Worm (Caenorhabditis elegans) whole organism, L4 larva: ENCODE results near the gene fbxb-111.
A peak's percentile ranks its signal among the peaks of the same experiment; 100 is the strongest.

Experiments
- F10B5.3 ChIP-seq: sonication (generic microtip); optimal IDR thresholded peaks from 2 replicates; lab custom pipeline; 2016; ENCODE audit warnings: mild to moderate bottlenecking, missing genetic modification characterization, missing compliant biosample characterization
- F49E8.2 ChIP-seq: sonication (generic microtip); optimal IDR thresholded peaks from 2 replicates; lab custom pipeline; 2016; ENCODE audit warnings: missing compliant biosample characterization, mild to moderate bottlenecking, missing genetic modification characterization, borderline replicate concordance
- T20F7.1 ChIP-seq: fragments of 200-800 bp; sonication (Bioruptor generic); optimal IDR thresholded peaks from 2 replicates; lab custom pipeline; 2018; ENCODE audit warnings: mild to moderate bottlenecking, missing genetic modification characterization, missing compliant biosample characterization
- T26A8.4 ChIP-seq: fragments of 200-800 bp; sonication (Bioruptor generic); IDR thresholded peaks from 2 replicates; pipeline ENCODE4 v1.3.6; 2022; ENCODE audit warnings: missing genetic modification characterization, missing compliant biosample characterization
- Y5F2A.4 ChIP-seq: fragments of 200-800 bp; sonication (Bioruptor generic); optimal IDR thresholded peaks from 2 replicates; lab custom pipeline; 2018; ENCODE audit warnings: mild to moderate bottlenecking, missing genetic modification characterization, missing compliant biosample characterization
- aha-1 ChIP-seq: fragments of 150-350 bp; peaks from one replicate; lab custom pipeline; 2014; ENCODE audit warnings: missing biosample characterization, missing genetic modification characterization
- arid-1 ChIP-seq: fragments of 200-800 bp; sonication (Bioruptor generic); conservative IDR thresholded peaks from 2 replicates; pipeline ENCODE4 v1.3.6; 2022; ENCODE audit warnings: missing genetic modification reagents, missing genetic modification characterization, missing compliant biosample characterization
- attf-4 ChIP-seq: sonication (generic microtip); optimal IDR thresholded peaks from 3 replicates; lab custom pipeline; 2017; ENCODE audit warnings: missing biosample characterization, missing genetic modification characterization
- ceh-28 ChIP-seq: fragments of 150-350 bp; optimal IDR thresholded peaks from 2 replicates; lab custom pipeline; 2014; ENCODE audit warnings: missing biosample characterization, missing genetic modification reagents, missing genetic modification characterization
- ceh-44 ChIP-seq: fragments of 200-800 bp; sonication (Bioruptor generic); IDR thresholded peaks from 2 replicates; pipeline ENCODE4 v1.3.6; 2022; ENCODE audit warnings: missing genetic modification reagents, missing genetic modification characterization, missing compliant biosample characterization
- ceh-62 ChIP-seq: sonication (generic microtip); optimal IDR thresholded peaks from 2 replicates; lab custom pipeline; 2017; ENCODE audit warnings: missing biosample characterization, missing genetic modification characterization
- ceh-82 ChIP-seq: sonication (generic microtip); optimal IDR thresholded peaks from 2 replicates; lab custom pipeline; 2017; ENCODE audit warnings: missing biosample characterization, missing genetic modification characterization
- ctbp-1 ChIP-seq: fragments of 200-800 bp; sonication (Bioruptor generic); IDR thresholded peaks from 2 replicates; pipeline ENCODE4 v1.3.6; 2022; ENCODE audit warnings: missing genetic modification reagents, missing genetic modification characterization, missing compliant biosample characterization
- daf-12 ChIP-seq: fragments of 150-350 bp; optimal IDR thresholded peaks from 2 replicates; lab custom pipeline; 2014; ENCODE audit warnings: missing biosample characterization, missing genetic modification reagents, missing genetic modification characterization
- dmd-9 ChIP-seq: fragments of 200-800 bp; sonication (Bioruptor generic); IDR thresholded peaks from 2 replicates; pipeline ENCODE4 v1.3.6; 2022; ENCODE audit warnings: missing genetic modification reagents, missing genetic modification characterization, missing compliant biosample characterization
- dpl-1 ChIP-seq: fragments of 150-350 bp; optimal IDR thresholded peaks from 2 replicates; lab custom pipeline; 2014; ENCODE audit warnings: missing biosample characterization, missing genetic modification reagents, missing genetic modification characterization
- dve-1 ChIP-seq: sonication (generic microtip); optimal IDR thresholded peaks from 2 replicates; lab custom pipeline; 2017; ENCODE audit warnings: antibody characterized with exemption, mild to moderate bottlenecking, missing genetic modification characterization, missing compliant biosample characterization; ENCODE audit not compliant: insufficient read depth
- egl-27 ChIP-seq: sonication (generic microtip); optimal IDR thresholded peaks from 3 replicates; lab custom pipeline; 2017; ENCODE audit warnings: missing biosample characterization, missing genetic modification reagents, missing genetic modification characterization
- fos-1 ChIP-seq: fragments of 150-350 bp; optimal IDR thresholded peaks from 2 replicates; lab custom pipeline; 2014; ENCODE audit warnings: missing biosample characterization, missing genetic modification characterization
- gei-8 ChIP-seq: fragments of 200-800 bp; sonication (Bioruptor generic); optimal IDR thresholded peaks from 2 replicates; lab custom pipeline; 2018; ENCODE audit warnings: mild to moderate bottlenecking, missing genetic modification characterization, missing compliant biosample characterization
- hif-1 ChIP-seq, 2 experiments: sonication (generic microtip); optimal IDR thresholded peaks; 2 replicates each; lab custom pipeline; 2016 to 2017; ENCODE audit warnings: missing compliant biosample characterization in 2 of 2, missing genetic modification characterization in 2 of 2, missing genetic modification reagents in 2 of 2, missing genotype in 2 of 2, mild to moderate bottlenecking in 1 of 2
- hlh-30 ChIP-seq: sonication (generic microtip); optimal IDR thresholded peaks from 2 replicates; lab custom pipeline; 2017; ENCODE audit warnings: antibody characterized with exemption, mild to moderate bottlenecking, missing genetic modification characterization, missing compliant biosample characterization; ENCODE audit not compliant: insufficient read depth
- hmg-1.1 ChIP-seq: fragments of 200-800 bp; sonication (Bioruptor generic); IDR thresholded peaks from 2 replicates; pipeline ENCODE4 v1.3.6; 2022; ENCODE audit warnings: missing genetic modification reagents, missing genetic modification characterization, missing compliant biosample characterization
- lin-1 ChIP-seq: fragments of 200-800 bp; sonication (Bioruptor generic); IDR thresholded peaks from 2 replicates; pipeline ENCODE4 v1.3.6; 2022; ENCODE audit warnings: missing genetic modification reagents, missing genetic modification characterization, missing compliant biosample characterization
- lin-29 ChIP-seq: fragments of 200-800 bp; sonication (Bioruptor generic); IDR thresholded peaks from 2 replicates; pipeline ENCODE4 v1.3.6; 2022; ENCODE audit warnings: missing genetic modification reagents, missing genetic modification characterization, missing compliant biosample characterization
- lin-38 ChIP-seq: fragments of 200-800 bp; sonication (Bioruptor generic); IDR thresholded peaks from 2 replicates; pipeline ENCODE4 v1.3.6; 2022; ENCODE audit warnings: missing genetic modification reagents, missing genetic modification characterization, missing compliant biosample characterization
- mdl-1 ChIP-seq, 2 experiments: fragments of 150-350 bp in 1 of 2; sonication (generic microtip) in 1 of 2; optimal IDR thresholded peaks; 2 replicates each; lab custom pipeline; 2014 to 2017; ENCODE audit warnings: missing biosample characterization in 2 of 2, missing genetic modification characterization in 2 of 2
- mep-1 ChIP-seq: fragments of 150-350 bp; sonication (generic microtip); optimal IDR thresholded peaks from 3 replicates; lab custom pipeline; 2014; ENCODE audit warnings: missing biosample characterization, missing genetic modification characterization
- nhr-28 ChIP-seq: fragments of 150-350 bp; optimal IDR thresholded peaks from 2 replicates; lab custom pipeline; 2014; ENCODE audit warnings: missing biosample characterization, missing genetic modification characterization
- nhr-41 ChIP-seq: fragments of 200-800 bp; sonication (Bioruptor generic); IDR thresholded peaks from 2 replicates; pipeline ENCODE4 v1.3.6; 2022; ENCODE audit warnings: missing genetic modification reagents, missing genetic modification characterization, missing compliant biosample characterization
- nhr-42 ChIP-seq: fragments of 200-800 bp; sonication (Bioruptor generic); IDR thresholded peaks from 2 replicates; pipeline ENCODE4 v1.3.6; 2022; ENCODE audit warnings: missing genetic modification characterization, missing compliant biosample characterization
- nhr-48 ChIP-seq: sonication (generic microtip); optimal IDR thresholded peaks from 2 replicates; lab custom pipeline; 2016; ENCODE audit warnings: mild to moderate bottlenecking, missing genetic modification characterization, missing compliant biosample characterization
- nhr-6 ChIP-seq: fragments of 150-350 bp; optimal IDR thresholded peaks from 2 replicates; lab custom pipeline; 2014; ENCODE audit warnings: missing biosample characterization, missing genetic modification characterization
- nhr-77 ChIP-seq: fragments of 150-350 bp; optimal IDR thresholded peaks from 2 replicates; lab custom pipeline; 2014; ENCODE audit warnings: missing biosample characterization, missing genetic modification characterization
- php-3 ChIP-seq: fragments of 200-800 bp; sonication (Bioruptor generic); IDR thresholded peaks from 2 replicates; pipeline ENCODE4 v1.3.6; 2022; ENCODE audit warnings: missing genetic modification reagents, missing genetic modification characterization, missing compliant biosample characterization
- rbr-2 ChIP-seq: sonication (generic microtip); optimal IDR thresholded peaks from 2 replicates; lab custom pipeline; 2016; ENCODE audit warnings: missing genotype, missing genetic modification characterization, missing compliant biosample characterization
- set-16 ChIP-seq: fragments of 200-800 bp; sonication (Bioruptor generic); IDR thresholded peaks from 2 replicates; pipeline ENCODE4 v1.3.6; 2022; ENCODE audit warnings: missing genetic modification reagents, missing genetic modification characterization, missing compliant biosample characterization
- skn-1 ChIP-seq: fragments of 150-350 bp; optimal IDR thresholded peaks from 2 replicates; lab custom pipeline; 2014; ENCODE audit warnings: missing biosample characterization, missing genetic modification characterization
- snpc-4 ChIP-seq: fragments of 150-350 bp; optimal IDR thresholded peaks from 2 replicates; lab custom pipeline; 2014; ENCODE audit warnings: missing biosample characterization, missing genetic modification characterization
- spr-1 ChIP-seq: sonication (generic microtip); optimal IDR thresholded peaks from 2 replicates; lab custom pipeline; 2016; ENCODE audit warnings: mild to moderate bottlenecking, missing genetic modification characterization, missing compliant biosample characterization
- unc-130 ChIP-seq: sonication (generic microtip); optimal IDR thresholded peaks from 2 replicates; lab custom pipeline; 2016; ENCODE audit warnings: missing genetic modification reagents, missing genetic modification characterization, missing compliant biosample characterization
- unc-62 ChIP-seq, 3 experiments: fragments of 150-350 bp in 1 of 3; sonication (generic microtip); optimal IDR thresholded peaks in 2 of 3; peaks in 1 of 3; 1 replicate in 1 of 3; 2 replicates in 2 of 3; lab custom pipeline; 2014 to 2017; ENCODE audit warnings: missing biosample characterization in 3 of 3, missing genetic modification characterization in 3 of 3, missing genetic modification reagents in 3 of 3, missing genotype in 1 of 3
- vab-7 ChIP-seq: fragments of 200-800 bp; sonication (Bioruptor generic); IDR thresholded peaks from 2 replicates; pipeline ENCODE4 v1.3.6; 2022; ENCODE audit warnings: missing genetic modification reagents, missing genetic modification characterization, missing compliant biosample characterization
- zfp-2 ChIP-seq: sonication (generic microtip); optimal IDR thresholded peaks from 2 replicates; lab custom pipeline; 2016; ENCODE audit warnings: mild to moderate bottlenecking, missing genetic modification characterization, missing compliant biosample characterization
- zfp-3 ChIP-seq: fragments of 200-800 bp; sonication (Bioruptor generic); conservative IDR thresholded peaks from 2 replicates; pipeline ENCODE4 v1.3.6; 2022; ENCODE audit warnings: missing genetic modification reagents, missing genetic modification characterization, missing compliant biosample characterization
- ztf-11 ChIP-seq: fragments of 150-350 bp; optimal IDR thresholded peaks from 2 replicates; lab custom pipeline; 2014; ENCODE audit warnings: missing biosample characterization, missing genetic modification characterization

fbxb-111 gene

ce11 chrII:2756351-2756750, 18.5 kb downstream of the fbxb-111 start:
- TF ChIP-seq aha-1 (tag; lab: Kevin White, UChicago) (peak; percentile 53), ceh-82 (tag; lab: Kevin White, UChicago) (no peak), daf-12 (no peak), mep-1 (no peak), set-16 (GFP tag; lab: Robert Waterston, UW) (no peak), dve-1 (tag; lab: Kevin White, UChicago) (no peak), mdl-1 (tag; optimal IDR thresholded peaks at IDR 0.05; lab: Kevin White, UChicago) (no peak), unc-62 (GFP tag; optimal IDR thresholded peaks at IDR 0.05 in 1 of 2; lab: Kevin White, UChicago) (peak in 1 of 2 experiments; percentile 94), unc-62 (tag; optimal IDR thresholded peaks at IDR 0.05; lab: Kevin White, UChicago) (no peak), zfp-2 (tag; lab: Kevin White, UChicago) (no peak), ctbp-1 (GFP tag; lab: Robert Waterston, UW) (no peak), skn-1 (no peak), zfp-3 (GFP tag; lab: Robert Waterston, UW) (no peak), vab-7 (no peak), nhr-48 (no peak), ceh-62 (no peak)

DNA sequence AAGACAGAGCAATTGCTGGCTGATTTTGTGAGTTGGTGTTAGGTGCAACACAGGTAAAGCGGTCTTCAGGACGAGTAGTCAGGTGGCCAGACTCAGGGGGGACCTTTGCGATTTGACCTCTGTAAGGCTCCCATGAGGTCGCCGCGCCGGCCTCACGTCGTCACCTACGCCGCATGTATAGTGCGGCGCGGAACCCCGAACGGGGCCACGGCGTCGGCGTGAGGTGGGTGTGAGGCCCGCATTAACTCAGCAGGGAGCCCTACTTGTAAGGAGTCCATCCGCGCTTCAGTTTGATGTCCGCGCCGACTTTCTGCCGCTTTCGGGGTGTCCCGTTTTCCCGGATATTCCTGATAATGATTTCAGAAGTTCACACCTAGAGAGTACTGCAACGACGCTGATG, 20.2 kb downstream of the fbxb-111 start:
- TF ChIP-seq set-16 (GFP tag; lab: Robert Waterston, UW) = peak; percentile 91
- TF ChIP-seq nhr-42 (GFP tag; lab: Robert Waterston, UW) = no peak

ce11 chrII:2752999-2753398, 21.8 kb downstream of the fbxb-111 start, which contains the start of gene F29A7.3:
F29A7.3 (plus strand) TSS chrII:2753299.
- TF ChIP-seq lin-29 (GFP tag; lab: Robert Waterston, UW) = no peak
- TF ChIP-seq php-3 (GFP tag; lab: Robert Waterston, UW) = no peak

ce11 chrII:2752536-2752935, 22.3 kb downstream of the fbxb-111 start, which contains the start of gene F29A7.6:
F29A7.6 (minus strand) TSS chrII:2752611.
- TF ChIP-seq vab-7 (no peak), set-16 (GFP tag; lab: Robert Waterston, UW) (no peak), lin-1 (no peak), nhr-6 (peak; percentile 3), ceh-28 (tag; lab: Kevin White, UChicago) (no peak), gei-8 (GFP tag; lab: Kevin White, UChicago) (no peak), unc-130 (GFP tag; lab: Kevin White, UChicago) (peak; percentile 69), zfp-3 (GFP tag; lab: Robert Waterston, UW) (no peak), ctbp-1 (GFP tag; lab: Robert Waterston, UW) (no peak), dpl-1 (GFP tag; lab: Kevin White, UChicago) (peak; percentile 56), dmd-9 (GFP tag; lab: Robert Waterston, UW) (0 out of 2 replicates have a peak, but pooled peaks have one; percentile 26), fos-1 (tag; lab: Kevin White, UChicago) (no peak), T26A8.4 (GFP tag; lab: Robert Waterston, UW) (no peak), nhr-28 (tag; lab: Kevin White, UChicago) (peak; percentile 12), rbr-2 (tag; lab: Kevin White, UChicago) (peak; percentile 49), egl-27 (tag; lab: Kevin White, UChicago) (no peak), spr-1 (tag; lab: Kevin White, UChicago) (no peak), Y5F2A.4 (GFP tag; lab: Kevin White, UChicago) (no peak), ztf-11 (tag; lab: Kevin White, UChicago) (no peak), arid-1 (GFP tag; lab: Robert Waterston, UW) (no peak), F49E8.2 (tag; lab: Kevin White, UChicago) (peak; percentile 10), hmg-1.1 (GFP tag; lab: Robert Waterston, UW) (no peak), attf-4 (no peak), nhr-77 (tag; lab: Kevin White, UChicago) (no peak), ceh-82 (tag; lab: Kevin White, UChicago) (no peak), T20F7.1 (GFP tag; lab: Kevin White, UChicago) (no peak), lin-38 (GFP tag; lab: Robert Waterston, UW) (peak; percentile 98), hif-1 (tag; optimal IDR thresholded peaks at IDR 0.05; lab: Kevin White, UChicago) (peak in 1 of 2 experiments; percentile 80), zfp-2 (tag; lab: Kevin White, UChicago) (no peak), ceh-44 (no peak), hlh-30 (tag; lab: Kevin White, UChicago) (no peak), F10B5.3 (tag; lab: Kevin White, UChicago) (no peak), nhr-41 (GFP tag; lab: Robert Waterston, UW) (no peak), snpc-4 (tag; lab: Kevin White, UChicago) (no peak)
